Fruit fly (Drosophila melanogaster): ENCODE data around the gene Arl6IP1.

Arl6IP1 gene

dm6 chr3R:16673184-16673583, 29.8 kb downstream of the Arl6IP1 start:
- no peak for TF ChIP-seq noc (tag; optimal IDR thresholded peaks at IDR 0.05)

DNA sequence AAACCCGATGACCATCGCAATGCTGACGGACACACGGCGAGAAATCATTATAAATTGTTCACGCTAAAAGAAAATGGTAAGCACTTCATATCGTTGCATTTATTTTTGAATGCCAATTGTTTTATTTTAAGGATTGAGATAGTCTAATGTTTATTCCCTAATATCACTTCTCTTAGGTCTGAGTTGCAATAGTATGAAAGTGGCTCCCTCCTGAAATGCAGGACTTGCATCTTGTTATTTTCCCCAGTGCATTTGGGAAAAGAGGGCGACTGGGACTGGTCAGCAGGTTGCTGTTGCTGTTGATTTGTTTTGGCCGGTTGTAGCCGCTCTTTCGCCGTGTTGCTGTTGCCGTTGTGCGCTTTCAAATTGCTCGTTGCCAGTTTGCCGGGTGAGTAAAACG, 33.1 kb downstream of the Arl6IP1 start:
- TF ChIP-seq noc (tag; optimal IDR thresholded peaks at IDR 0.05), result no peak

DNA sequence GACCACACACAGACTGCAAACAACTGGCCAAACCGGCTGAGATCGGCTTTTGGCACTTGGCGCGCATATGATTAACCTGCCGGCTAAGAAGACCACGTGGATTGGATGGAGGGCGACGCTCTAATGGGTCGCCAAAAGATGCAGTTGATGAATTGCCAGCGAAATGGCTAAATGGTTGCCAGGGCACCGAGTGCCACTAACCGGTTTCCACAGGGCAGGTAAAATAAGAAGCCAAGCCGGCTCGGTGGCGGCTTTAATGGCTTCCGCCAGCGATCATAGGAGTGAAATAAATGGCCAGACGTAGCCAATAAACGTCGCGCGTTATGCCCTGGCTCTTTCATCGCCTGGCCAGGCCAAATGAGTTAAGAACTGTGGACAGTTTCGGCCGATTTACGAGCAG, 34.5 kb downstream of the Arl6IP1 start:
- no peak for TF ChIP-seq noc (tag; optimal IDR thresholded peaks at IDR 0.05)

dm6 chr3R:16682901-16683300, 39.5 kb downstream of the Arl6IP1 start:
- TF ChIP-seq noc (tag; optimal IDR thresholded peaks at IDR 0.05), result no peak
